Worm (Caenorhabditis elegans): Measurements from ENCODE around the gene T10D4.19.

Gene T10D4.19

DNA sequence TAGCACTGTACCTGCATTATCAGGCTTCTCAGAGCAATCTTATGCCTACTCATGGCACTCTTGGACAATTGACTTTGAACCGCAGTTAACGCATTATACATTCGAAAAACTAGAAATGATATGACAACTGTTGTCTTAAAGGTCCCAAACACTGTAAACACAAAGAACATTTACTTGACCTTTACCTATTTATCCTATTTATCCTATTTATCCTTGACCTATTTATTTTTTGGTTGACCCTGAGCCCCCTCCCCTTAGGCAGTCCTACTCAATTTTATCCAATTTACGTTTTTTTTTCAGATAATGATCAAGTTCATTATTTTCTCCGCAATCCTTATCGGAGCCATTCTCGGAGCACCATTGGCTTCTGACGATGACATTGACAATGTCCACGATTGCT lies at the start of gene T10D4.19, which contains the start of gene T10D4.14:
TSS of gene T10D4.19 (plus strand) at position 304 of the 400 bp plus-strand sequence.
TSS of gene T10D4.14 (minus strand) at position 101 of the 400 bp plus-strand sequence.
- TF ChIP-seq tbx-37 (GFP tag; conservative IDR thresholded peaks at IDR 0.05) (no peak), tbx-11 (GFP tag; IDR thresholded peaks at IDR 0.05) (no peak), tra-4 (tag; optimal IDR thresholded peaks at IDR 0.05) (no peak), hnd-1 (tag; optimal IDR thresholded peaks at IDR 0.05) (no peak), pes-1 (GFP tag; IDR thresholded peaks at IDR 0.05) (no peak), hmbx-1 (tag; optimal IDR thresholded peaks at IDR 0.05) (no peak), aly-1 (tag; optimal IDR thresholded peaks at IDR 0.05) (no peak), ceh-13 (GFP tag; optimal IDR thresholded peaks at IDR 0.05) (no peak), flt-1 (GFP tag; IDR thresholded peaks at IDR 0.05) (no peak), sea-1 (GFP tag; conservative IDR thresholded peaks at IDR 0.05) (no peak), scrt-1 (GFP tag; IDR thresholded peaks at IDR 0.05) (no peak), ceh-36 (tag; optimal IDR thresholded peaks at IDR 0.05) (no peak), ets-7 (tag; optimal IDR thresholded peaks at IDR 0.05) (no peak), hmg-4 (GFP tag; optimal IDR thresholded peaks at IDR 0.05) (no peak), F13C5.2 (tag; optimal IDR thresholded peaks at IDR 0.05) (no peak), B0310.2 (tag; optimal IDR thresholded peaks at IDR 0.05) (no peak)

DNA sequence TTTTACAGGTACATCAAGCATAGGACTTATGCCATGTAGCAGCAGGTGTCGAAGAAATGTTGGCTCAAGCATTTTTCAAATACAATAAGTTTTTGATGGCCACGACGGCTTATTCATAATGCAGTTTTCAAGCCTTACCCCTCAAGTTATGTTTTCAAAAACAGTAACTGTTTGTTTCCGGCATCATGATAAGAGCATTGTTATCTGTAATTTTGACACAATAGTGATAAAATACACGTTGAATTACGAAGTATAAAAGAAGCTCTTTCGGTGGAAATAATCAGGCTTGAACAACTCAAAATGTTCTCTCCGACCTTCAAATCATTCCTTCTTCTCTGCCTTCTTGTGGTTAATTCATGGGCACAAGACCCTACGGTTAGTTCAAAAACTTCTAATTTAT lies 49.7 kb upstream of the T10D4.19 start, which contains the start of gene clec-121:
TSS of gene clec-121 (plus strand) at position 301 of the 400 bp plus-strand sequence.
- TF ChIP-seq ceh-36 (tag; optimal IDR thresholded peaks at IDR 0.05) = no peak
- no peak for TF ChIP-seq scrt-1 (GFP tag; IDR thresholded peaks at IDR 0.05)
- TF ChIP-seq sea-1 (GFP tag; conservative IDR thresholded peaks at IDR 0.05) = no peak
- no peak for TF ChIP-seq hmbx-1 (tag; optimal IDR thresholded peaks at IDR 0.05)
- TF ChIP-seq tbx-11 (GFP tag; IDR thresholded peaks at IDR 0.05) = no peak
- TF ChIP-seq flt-1 (GFP tag; IDR thresholded peaks at IDR 0.05) = no peak
- TF ChIP-seq tbx-37 (GFP tag; conservative IDR thresholded peaks at IDR 0.05) = no peak
- TF ChIP-seq B0310.2 (tag; optimal IDR thresholded peaks at IDR 0.05) = no peak
- TF ChIP-seq hnd-1 (tag; optimal IDR thresholded peaks at IDR 0.05) = no peak
- no peak for TF ChIP-seq aly-1 (tag; optimal IDR thresholded peaks at IDR 0.05)
- no peak for TF ChIP-seq pes-1 (GFP tag; IDR thresholded peaks at IDR 0.05)

DNA sequence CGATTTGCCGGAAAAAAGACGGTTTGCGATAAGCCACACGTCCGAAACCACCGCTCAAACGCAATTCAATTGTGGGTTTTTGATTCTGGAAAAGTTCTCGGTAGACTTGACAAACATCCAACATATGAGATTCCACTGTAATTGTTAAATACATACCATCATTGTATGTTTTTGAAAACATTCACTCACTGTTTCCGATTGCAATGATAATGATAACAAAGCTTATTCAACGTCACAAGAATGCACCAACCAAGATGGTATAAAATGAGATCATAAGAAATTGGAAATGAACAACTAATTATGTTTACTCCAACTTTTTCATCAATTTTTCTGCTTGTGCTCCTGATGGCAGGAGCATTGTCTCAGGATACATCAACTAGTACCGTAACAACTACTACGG lies 46.0 kb upstream of the T10D4.19 start, which contains the start of gene clec-122:
TSS of gene clec-122 (plus strand) at position 301 of the 400 bp plus-strand sequence.
- no peak for TF ChIP-seq hmg-4 (GFP tag; optimal IDR thresholded peaks at IDR 0.05)
- TF ChIP-seq hmbx-1 (tag; optimal IDR thresholded peaks at IDR 0.05) = no peak
- TF ChIP-seq F13C5.2 (tag; optimal IDR thresholded peaks at IDR 0.05) = no peak
- TF ChIP-seq flt-1 (GFP tag; IDR thresholded peaks at IDR 0.05) = no peak
- no peak for TF ChIP-seq tra-4 (tag; optimal IDR thresholded peaks at IDR 0.05)
- no peak for TF ChIP-seq scrt-1 (GFP tag; IDR thresholded peaks at IDR 0.05)
- no peak for TF ChIP-seq ceh-13 (GFP tag; optimal IDR thresholded peaks at IDR 0.05)
- TF ChIP-seq pes-1 (GFP tag; IDR thresholded peaks at IDR 0.05) = no peak
- no peak for TF ChIP-seq ceh-36 (tag; optimal IDR thresholded peaks at IDR 0.05)
- no peak for TF ChIP-seq aly-1 (tag; optimal IDR thresholded peaks at IDR 0.05)
- no peak for TF ChIP-seq B0310.2 (tag; optimal IDR thresholded peaks at IDR 0.05)

DNA sequence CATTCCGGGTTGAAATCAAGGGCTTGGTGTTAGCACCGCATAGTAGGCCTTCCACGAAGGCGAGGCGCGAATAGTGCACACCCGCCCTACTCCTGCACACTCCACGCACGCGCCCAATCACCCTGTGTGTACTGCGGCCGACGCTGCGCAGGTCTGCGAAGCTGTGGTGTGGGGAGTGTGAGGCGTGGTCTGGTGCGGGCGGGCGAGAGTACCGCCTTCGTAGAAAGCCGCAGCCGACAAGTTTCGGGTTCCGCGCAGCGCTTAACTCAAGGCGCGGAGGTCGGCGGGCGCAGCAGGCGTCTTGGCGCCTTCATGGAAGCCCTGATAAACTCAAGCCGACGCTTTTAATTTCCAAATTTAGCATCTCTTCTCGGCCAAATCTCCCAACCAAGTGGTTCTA lies 43.6 kb upstream of the T10D4.19 start:
- no peak for TF ChIP-seq tra-4 (tag; optimal IDR thresholded peaks at IDR 0.05)
- no peak for TF ChIP-seq hmg-4 (GFP tag; optimal IDR thresholded peaks at IDR 0.05)
- TF ChIP-seq sea-1 (GFP tag; conservative IDR thresholded peaks at IDR 0.05) = no peak
- no peak for TF ChIP-seq tbx-37 (GFP tag; conservative IDR thresholded peaks at IDR 0.05)
- no peak for TF ChIP-seq pes-1 (GFP tag; IDR thresholded peaks at IDR 0.05)

DNA sequence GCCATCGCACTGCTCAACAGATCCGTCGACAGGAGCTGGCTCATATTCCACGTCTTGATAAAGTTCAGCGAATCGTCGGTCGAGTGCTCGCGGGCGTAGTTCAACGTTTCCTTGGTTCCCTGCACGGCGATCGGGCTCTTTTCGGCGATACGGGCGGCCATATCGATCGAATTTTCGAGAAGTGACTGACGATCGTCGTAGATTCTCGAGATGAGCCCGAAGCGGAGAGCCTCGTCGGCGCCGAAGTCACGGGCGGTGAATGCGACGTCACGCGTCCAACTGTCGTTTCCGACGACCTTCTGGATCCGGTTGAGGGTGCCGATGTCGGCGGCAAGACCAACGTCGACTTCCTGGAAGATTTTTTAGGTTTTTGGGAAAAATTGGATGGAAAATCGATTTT lies 42.2 kb upstream of the T10D4.19 start:
- no peak for TF ChIP-seq hnd-1 (tag; optimal IDR thresholded peaks at IDR 0.05)
- TF ChIP-seq hmg-4 (GFP tag; optimal IDR thresholded peaks at IDR 0.05) = no peak
- no peak for TF ChIP-seq B0310.2 (tag; optimal IDR thresholded peaks at IDR 0.05)
- TF ChIP-seq pes-1 (GFP tag; IDR thresholded peaks at IDR 0.05) = no peak
- TF ChIP-seq ama-1 (optimal IDR thresholded peaks at IDR 0.05) = no peak
- no peak for TF ChIP-seq flt-1 (GFP tag; IDR thresholded peaks at IDR 0.05)
- TF ChIP-seq ceh-36 (tag; optimal IDR thresholded peaks at IDR 0.05) = no peak
- no peak for TF ChIP-seq scrt-1 (GFP tag; IDR thresholded peaks at IDR 0.05)
- no peak for TF ChIP-seq F13C5.2 (tag; optimal IDR thresholded peaks at IDR 0.05)
- no peak for TF ChIP-seq aly-1 (tag; optimal IDR thresholded peaks at IDR 0.05)
- no peak for TF ChIP-seq hmbx-1 (tag; optimal IDR thresholded peaks at IDR 0.05)
- no peak for TF ChIP-seq sea-1 (GFP tag; conservative IDR thresholded peaks at IDR 0.05)

DNA sequence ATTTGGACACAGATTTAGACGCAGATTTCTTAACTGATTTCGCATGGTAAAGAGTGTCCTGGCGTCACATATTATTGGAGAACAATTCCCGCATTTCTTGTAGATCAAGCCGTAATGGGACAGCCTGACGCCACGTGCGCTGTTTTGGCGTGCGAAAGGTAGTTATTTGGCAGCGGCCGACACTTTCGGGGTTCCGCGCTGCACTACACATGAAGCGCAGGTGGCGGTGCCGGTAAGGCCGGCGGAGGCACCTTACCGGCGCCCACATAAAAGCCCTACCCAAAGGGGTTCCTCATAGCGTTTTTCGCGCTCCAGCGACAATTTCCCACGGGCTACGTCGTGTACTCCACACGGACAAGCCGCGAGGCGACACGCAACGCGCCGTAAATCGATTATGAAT lies 41.6 kb upstream of the T10D4.19 start:
- TF ChIP-seq B0310.2 (tag; optimal IDR thresholded peaks at IDR 0.05) = no peak

DNA sequence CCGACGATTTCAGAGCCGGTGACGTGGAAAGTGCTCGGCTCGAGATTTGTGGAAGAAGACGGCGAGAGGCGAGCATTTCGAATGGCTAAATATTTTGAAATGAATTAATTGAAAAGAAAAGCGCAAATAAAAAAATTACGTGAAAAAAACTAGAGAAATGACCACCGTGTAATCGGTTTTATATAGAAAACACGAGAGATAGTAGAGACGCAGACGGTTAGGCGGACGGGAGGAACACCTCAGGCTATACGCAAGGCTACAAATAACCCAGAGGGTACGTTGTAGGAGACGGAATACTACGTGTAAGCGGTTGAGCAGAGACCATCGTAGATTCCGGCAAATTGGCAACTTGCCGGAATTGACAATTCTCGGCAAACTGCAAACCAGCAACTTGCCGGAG lies 40.6 kb upstream of the T10D4.19 start, which contains the start of gene Y25C1A.13:
TSS of gene Y25C1A.13 (minus strand) at position 101 of the 400 bp plus-strand sequence.
- TF ChIP-seq ceh-13 (GFP tag; optimal IDR thresholded peaks at IDR 0.05) (no peak), hmbx-1 (tag; optimal IDR thresholded peaks at IDR 0.05) (no peak), tbx-37 (GFP tag; conservative IDR thresholded peaks at IDR 0.05) (no peak), ceh-36 (tag; optimal IDR thresholded peaks at IDR 0.05) (no peak), scrt-1 (GFP tag; IDR thresholded peaks at IDR 0.05) (no peak), hnd-1 (tag; optimal IDR thresholded peaks at IDR 0.05) (no peak)

DNA sequence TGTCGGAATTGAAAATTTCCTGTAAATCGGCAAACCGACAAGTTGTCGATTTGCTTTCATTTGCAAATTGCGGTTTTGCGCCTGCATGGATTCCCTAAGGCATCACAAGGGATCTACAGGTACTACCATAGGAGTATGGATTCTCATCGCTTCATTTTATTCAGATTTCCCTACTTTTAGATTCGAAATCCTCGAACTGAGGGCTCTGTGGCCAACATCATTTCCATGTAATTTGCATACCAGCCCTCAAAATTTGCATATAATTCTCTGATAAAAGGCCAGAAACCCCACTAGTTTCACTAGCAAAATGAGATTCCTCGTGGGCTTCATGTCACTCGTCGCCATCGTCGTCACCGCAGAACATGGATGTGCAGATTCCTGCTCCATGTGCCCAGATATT lies 39.4 kb upstream of the T10D4.19 start, which contains the start of gene Y25C1A.2:
TSS of gene Y25C1A.2 (plus strand) at position 301 of the 400 bp plus-strand sequence.
- no peak for TF ChIP-seq hmbx-1 (tag; optimal IDR thresholded peaks at IDR 0.05)
- no peak for TF ChIP-seq ceh-36 (tag; optimal IDR thresholded peaks at IDR 0.05)
- no peak for TF ChIP-seq ceh-13 (GFP tag; optimal IDR thresholded peaks at IDR 0.05)
- no peak for TF ChIP-seq tbx-11 (GFP tag; IDR thresholded peaks at IDR 0.05)
- no peak for TF ChIP-seq flt-1 (GFP tag; IDR thresholded peaks at IDR 0.05)

Measured in whole organism, early embryonic.